Worm (Caenorhabditis elegans): ENCODE results near the gene srz-63.
A peak's percentile ranks its signal among the peaks of the same experiment; 100 is the strongest.

The srz-63 gene

ce11 chrII:1315245-1315644, 36.8 kb downstream of the srz-63 start:
- TF ChIP-seq fos-1 (tag; optimal IDR thresholded peaks at IDR 0.05) (peak; percentile 28), nhr-129 (tag; optimal IDR thresholded peaks at IDR 0.05) (no peak), blmp-1 (tag; optimal IDR thresholded peaks at IDR 0.05; ENCODE audit: insufficient read depth) (peak; percentile 29)

ce11 chrII:1320412-1320811, 42.0 kb downstream of the srz-63 start:
- TF ChIP-seq alr-1 (tag; optimal IDR thresholded peaks at IDR 0.05): no peak
- peak; percentile 95 for TF ChIP-seq C34F6.9 (tag; optimal IDR thresholded peaks at IDR 0.05)
- peak; percentile 73 for TF ChIP-seq skn-1 (tag; optimal IDR thresholded peaks at IDR 0.05)
- TF ChIP-seq unc-55 (GFP tag; optimal IDR thresholded peaks at IDR 0.05): peak; percentile 98
- TF ChIP-seq snpc-4 (tag; optimal IDR thresholded peaks at IDR 0.05): peak; percentile 79
- peak; percentile 89 for TF ChIP-seq ceh-16 (tag; optimal IDR thresholded peaks at IDR 0.05)
- TF ChIP-seq dmd-4 (tag; optimal IDR thresholded peaks at IDR 0.05): peak; percentile 17
- peak; percentile 48 for TF ChIP-seq R02D3.7 (tag; optimal IDR thresholded peaks at IDR 0.05)
- peak; percentile 95 for TF ChIP-seq nhr-21 (tag; optimal IDR thresholded peaks at IDR 0.05)
- TF ChIP-seq sem-4 (tag; optimal IDR thresholded peaks at IDR 0.05): peak; percentile 92
- TF ChIP-seq ztf-1 (GFP tag; conservative IDR thresholded peaks at IDR 0.05): no peak
- no peak for TF ChIP-seq unc-39 (tag; optimal IDR thresholded peaks at IDR 0.05)
- TF ChIP-seq ztf-11 (tag; optimal IDR thresholded peaks at IDR 0.05): no peak
- peak; percentile 98 for TF ChIP-seq ZK546.5 (tag; optimal IDR thresholded peaks at IDR 0.05)
- no peak for TF ChIP-seq peb-1 (tag; optimal IDR thresholded peaks at IDR 0.05)
- TF ChIP-seq nhr-11 (tag; optimal IDR thresholded peaks at IDR 0.05): no peak
- peak; percentile 76 for TF ChIP-seq ceh-82 (tag; optimal IDR thresholded peaks at IDR 0.05)
- no peak for TF ChIP-seq elt-3 (tag; optimal IDR thresholded peaks at IDR 0.05)
- TF ChIP-seq mdl-1 (tag; optimal IDR thresholded peaks at IDR 0.05): peak in 1 of 2 experiments; percentile 55
- peak; percentile 95 for TF ChIP-seq lin-11 (tag; optimal IDR thresholded peaks at IDR 0.05)
- peak; percentile 78 for TF ChIP-seq ztf-4 (tag; optimal IDR thresholded peaks at IDR 0.05)
- peak; percentile 92 for TF ChIP-seq mab-5 (tag; optimal IDR thresholded peaks at IDR 0.05)
- no peak for TF ChIP-seq nhr-23 (tag; optimal IDR thresholded peaks at IDR 0.05)
- TF ChIP-seq gmeb-1 (tag; optimal IDR thresholded peaks at IDR 0.05): peak; percentile 99
- peak; percentile 5 for TF ChIP-seq elt-1 (tag; optimal IDR thresholded peaks at IDR 0.05)
- TF ChIP-seq fos-1 (tag; optimal IDR thresholded peaks at IDR 0.05): peak; percentile 72
- peak; percentile 91 to 97 for TF ChIP-seq lsy-2 (tag; optimal IDR thresholded peaks at IDR 0.05)
- TF ChIP-seq aly-2 (tag; optimal IDR thresholded peaks at IDR 0.05): no peak
- peak; percentile 81 for TF ChIP-seq nhr-10 (tag; optimal IDR thresholded peaks at IDR 0.05)
- peak; percentile 95 for TF ChIP-seq sma-9 (GFP tag; optimal IDR thresholded peaks at IDR 0.05)
- no peak for TF ChIP-seq sma-9 (tag; optimal IDR thresholded peaks at IDR 0.05)
- peak; percentile 88 for TF ChIP-seq zag-1 (tag; optimal IDR thresholded peaks at IDR 0.05)
- peak; percentile 92 for TF ChIP-seq nhr-129 (tag; optimal IDR thresholded peaks at IDR 0.05)
- TF ChIP-seq sma-3 (GFP tag; optimal IDR thresholded peaks at IDR 0.05): peak; percentile 98
- TF ChIP-seq lin-39 (tag; optimal IDR thresholded peaks at IDR 0.05): no peak
- TF ChIP-seq lin-13 (GFP tag; optimal IDR thresholded peaks at IDR 0.05): peak; percentile 96
- peak; percentile 73 for TF ChIP-seq ama-1 (optimal IDR thresholded peaks at IDR 0.05)
- peak; percentile 88 for TF ChIP-seq egl-27 (tag; optimal IDR thresholded peaks at IDR 0.05)
- peak; percentile 91 for TF ChIP-seq Y55F3AM.14 (GFP tag; optimal IDR thresholded peaks at IDR 0.05)
- peak; percentile 97 for TF ChIP-seq F13H6.1 (tag; optimal IDR thresholded peaks at IDR 0.05)
- TF ChIP-seq nhr-77 (tag; optimal IDR thresholded peaks at IDR 0.05): peak; percentile 70
- peak; percentile 47 for TF ChIP-seq mbf-1 (tag; optimal IDR thresholded peaks at IDR 0.05)
- peak; percentile 5 for TF ChIP-seq nhr-12 (tag; optimal IDR thresholded peaks at IDR 0.05)
- peak; percentile 62 for TF ChIP-seq nhr-237 (tag; optimal IDR thresholded peaks at IDR 0.05)
- TF ChIP-seq blmp-1 (tag; optimal IDR thresholded peaks at IDR 0.05; ENCODE audit: insufficient read depth): peak; percentile 86
- peak; percentile 98 for TF ChIP-seq crh-2 (tag; optimal IDR thresholded peaks at IDR 0.05)
- TF ChIP-seq unc-62 (GFP tag; optimal IDR thresholded peaks at IDR 0.05): peak; percentile 46
- peak; percentile 98 for TF ChIP-seq nhr-25 (tag; optimal IDR thresholded peaks at IDR 0.05)
- peak; percentile 89 for TF ChIP-seq nhr-6 (tag; optimal IDR thresholded peaks at IDR 0.05)

Measured in whole organism, L2 larva.